Worm (Caenorhabditis elegans): ENCODE measurements around the gene ced-3.

Gene ced-3

DNA sequence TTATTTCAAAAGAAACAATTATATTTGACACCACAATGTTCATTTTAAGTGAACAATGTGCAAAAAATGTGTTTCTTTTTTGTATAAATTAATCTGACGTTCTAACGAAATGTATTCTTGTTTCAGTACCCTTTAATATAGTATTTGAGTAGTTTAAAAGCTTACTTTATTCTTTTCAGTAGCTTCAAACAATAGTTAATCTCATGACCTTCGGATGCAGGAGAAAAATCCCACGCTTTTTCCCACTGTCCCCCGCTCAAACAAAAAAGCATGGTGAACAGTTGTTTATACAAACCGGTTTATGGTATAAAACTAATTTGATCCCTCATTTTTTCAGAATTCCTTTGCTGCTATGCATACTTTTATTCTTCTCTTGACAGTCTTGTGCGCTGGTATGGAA lies 38.8 kb downstream of the ced-3 start, which contains the start of gene scl-14:
scl-14 (plus strand) TSS at position 301 of the 400 bp plus-strand sequence.
- TF ChIP-seq snpc-4 (tag; optimal IDR thresholded peaks at IDR 0.05), result no peak
- TF ChIP-seq nhr-2 (tag; optimal IDR thresholded peaks at IDR 0.05), result no peak
- TF ChIP-seq mls-2 (tag; optimal IDR thresholded peaks at IDR 0.05), result no peak
- no peak for TF ChIP-seq nhr-28 (tag; optimal IDR thresholded peaks at IDR 0.05)
- no peak for TF ChIP-seq blmp-1 (tag; optimal IDR thresholded peaks at IDR 0.05)
- TF ChIP-seq ceh-39 (tag; optimal IDR thresholded peaks at IDR 0.05), result no peak

DNA sequence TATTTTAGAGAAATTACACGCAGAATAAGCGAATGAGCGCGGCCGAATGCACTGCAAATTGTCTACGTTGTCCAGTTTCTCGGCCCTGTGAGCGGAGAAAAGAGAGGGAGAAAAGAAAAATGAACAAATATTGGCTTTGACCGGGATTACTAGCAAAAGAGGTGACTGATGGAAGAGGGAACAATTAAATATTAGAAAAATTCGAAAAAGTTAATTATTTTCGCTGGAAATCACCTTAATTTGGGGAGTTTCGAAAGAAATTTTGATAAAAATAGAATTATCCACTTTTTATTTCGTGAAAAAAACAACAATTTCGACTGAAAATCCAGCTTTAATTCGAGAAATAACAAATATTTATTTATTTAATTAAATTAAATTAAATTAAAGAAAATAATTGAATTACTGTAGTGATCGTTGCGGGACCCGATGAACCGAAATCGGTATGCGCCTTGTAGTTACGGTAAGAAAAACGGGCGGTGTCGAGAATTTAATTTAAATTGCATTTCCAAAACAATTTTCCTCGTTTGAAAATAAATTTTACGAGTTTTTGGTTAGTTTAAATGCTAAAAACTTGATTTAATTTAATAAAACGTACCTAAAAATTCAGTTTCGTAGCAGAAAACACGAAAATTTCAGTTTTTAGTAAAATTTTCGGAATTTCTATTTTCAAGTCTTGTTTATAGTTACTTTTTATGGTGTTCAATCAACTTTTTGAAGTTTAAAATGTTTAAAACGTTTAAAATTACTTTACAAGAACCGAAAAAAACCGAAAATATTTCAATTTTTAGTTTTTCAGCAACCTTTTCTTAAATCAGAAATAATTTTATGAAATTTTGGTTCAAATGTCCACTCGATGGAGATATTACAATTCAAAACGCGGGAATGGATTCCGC lies 49.3 kb downstream of the ced-3 start, which contains the start of the genes crld-1 and msh-5:
crld-1 (minus strand) TSS at position 51 of the 893 bp plus-strand sequence.
msh-5 (plus strand) TSS at position 843 of the 893 bp plus-strand sequence.
- TF ChIP-seq drap-1 (GFP tag; optimal IDR thresholded peaks at IDR 0.05) (no peak), nhr-2 (tag; optimal IDR thresholded peaks at IDR 0.05) (no peak), ztf-11 (tag; optimal IDR thresholded peaks at IDR 0.05) (no peak)

DNA sequence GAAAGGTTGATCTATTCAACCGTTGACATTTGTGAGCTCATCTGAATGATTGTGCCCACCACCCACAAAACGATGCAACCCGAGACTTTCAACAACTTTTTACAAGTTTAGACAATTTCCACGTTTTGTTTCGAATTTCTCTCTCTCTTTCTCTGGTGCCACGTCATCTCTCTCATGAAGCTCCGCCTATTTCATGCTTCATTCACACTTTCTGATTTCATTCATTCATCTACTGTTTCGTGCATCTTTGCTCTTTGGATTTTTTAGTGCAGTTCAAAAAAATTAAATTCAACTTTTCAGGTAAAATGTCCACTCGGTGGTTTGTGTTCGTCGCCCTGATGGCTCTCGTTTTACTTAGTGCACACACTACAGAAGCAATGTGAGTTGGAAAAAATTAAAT lies 54.7 kb downstream of the ced-3 start, which contains the start of gene nlp-79:
nlp-79 (plus strand) TSS at position 301 of the 400 bp plus-strand sequence.
- TF ChIP-seq nhr-28 (tag; optimal IDR thresholded peaks at IDR 0.05), result no peak
- no peak for TF ChIP-seq unc-39 (tag; optimal IDR thresholded peaks at IDR 0.05)
- TF ChIP-seq mep-1 (tag; optimal IDR thresholded peaks at IDR 0.05), result no peak
- TF ChIP-seq lin-32 (GFP tag; optimal IDR thresholded peaks at IDR 0.05), result no peak
- no peak for TF ChIP-seq pha-4 (tag; optimal IDR thresholded peaks at IDR 0.05)
- no peak for TF ChIP-seq ceh-83 (GFP tag; optimal IDR thresholded peaks at IDR 0.05)
